Worm (Caenorhabditis elegans) whole organism, L1 larva: ENCODE data around the gene Y60A9.1.

Experiments used
- C16A3.4 ChIP-seq: fragments of 150-350 bp; optimal IDR thresholded peaks from 2 replicates; lab custom pipeline; 2014; ENCODE audit warnings: missing biosample characterization, missing genetic modification characterization
- aha-1 ChIP-seq: fragments of 150-350 bp; optimal IDR thresholded peaks from 2 replicates; lab custom pipeline; 2014; ENCODE audit warnings: missing biosample characterization, missing genetic modification characterization
- alr-1 ChIP-seq: fragments of 200-800 bp; sonication (Bioruptor generic); optimal IDR thresholded peaks from 2 replicates; lab custom pipeline; 2018; ENCODE audit warnings: borderline replicate concordance, mild to moderate bottlenecking, missing genetic modification characterization, missing compliant biosample characterization
- aly-2 ChIP-seq: fragments of 150-350 bp; optimal IDR thresholded peaks from 2 replicates; lab custom pipeline; 2014; ENCODE audit warnings: missing biosample characterization, missing genetic modification characterization
- ceh-63 ChIP-seq: fragments of 200-800 bp; sonication (Bioruptor generic); optimal IDR thresholded peaks from 2 replicates; lab custom pipeline; 2018; ENCODE audit warnings: mild to moderate bottlenecking, missing genetic modification characterization, missing compliant biosample characterization
- ceh-8 ChIP-seq: fragments of 200-800 bp; sonication (Bioruptor generic); optimal IDR thresholded peaks from 2 replicates; lab custom pipeline; 2018; ENCODE audit warnings: mild to moderate bottlenecking, missing genetic modification characterization, moderate library complexity, missing compliant biosample characterization
- ceh-82 ChIP-seq, 3 experiments: fragments of 150-350 bp in 1 of 3; sonication (generic microtip) in 2 of 3; optimal IDR thresholded peaks; 2 replicates each; lab custom pipeline; 2014 to 2017; ENCODE audit warnings: missing biosample characterization in 3 of 3, missing genetic modification characterization in 3 of 3
- ceh-88 ChIP-seq: fragments of 200-800 bp; sonication (Bioruptor generic); IDR thresholded peaks from 2 replicates; pipeline ENCODE4 v1.3.6; 2022; ENCODE audit warnings: missing genetic modification characterization, missing compliant biosample characterization
- ceh-90 ChIP-seq: sonication (generic microtip); optimal IDR thresholded peaks from 2 replicates; lab custom pipeline; 2016; ENCODE audit warnings: missing genetic modification characterization, missing compliant biosample characterization
- ces-1 ChIP-seq: fragments of 150-350 bp; optimal IDR thresholded peaks from 2 replicates; lab custom pipeline; 2014; ENCODE audit warnings: missing biosample characterization, missing genetic modification reagents, missing genetic modification characterization
- dpl-1 ChIP-seq, 3 experiments: fragments of 150-350 bp in 2 of 3; sonication (generic microtip) in 1 of 3; optimal IDR thresholded peaks; 2 replicates each; lab custom pipeline; 2014 to 2017; ENCODE audit warnings: missing biosample characterization in 3 of 3, missing genetic modification characterization in 3 of 3, missing genetic modification reagents in 3 of 3
- efl-3 ChIP-seq: fragments of 200-800 bp; sonication (Bioruptor generic); optimal IDR thresholded peaks from 2 replicates; lab custom pipeline; 2018; ENCODE audit warnings: mild to moderate bottlenecking, missing genetic modification characterization, missing compliant biosample characterization
- egl-27 ChIP-seq, 2 experiments: fragments of 150-350 bp in 1 of 2; sonication (generic microtip); optimal IDR thresholded peaks; 3 replicates each; lab custom pipeline; 2017 to 2018; ENCODE audit warnings: missing biosample characterization in 2 of 2, missing genetic modification characterization in 2 of 2, missing genetic modification reagents in 2 of 2
- elt-2 ChIP-seq: sonication (generic microtip); optimal IDR thresholded peaks from 2 replicates; lab custom pipeline; 2016; ENCODE audit warnings: missing genetic modification characterization, mild to moderate bottlenecking, inconsistent platforms, missing compliant biosample characterization, missing genetic modification reagents
- fkh-10 ChIP-seq: sonication (generic microtip); optimal IDR thresholded peaks from 2 replicates; lab custom pipeline; 2017; ENCODE audit warnings: missing biosample characterization, missing genetic modification reagents, missing genetic modification characterization
- fkh-4 ChIP-seq: sonication (generic microtip); optimal IDR thresholded peaks from 2 replicates; lab custom pipeline; 2016; ENCODE audit warnings: missing compliant biosample characterization, missing genetic modification characterization, borderline replicate concordance
- hlh-4 ChIP-seq: sonication (generic microtip); optimal IDR thresholded peaks from 2 replicates; lab custom pipeline; 2016; ENCODE audit warnings: mild to moderate bottlenecking, missing genetic modification characterization, missing compliant biosample characterization
- jun-1 ChIP-seq: fragments of 150-350 bp; optimal IDR thresholded peaks from 2 replicates; lab custom pipeline; 2014; ENCODE audit warnings: missing biosample characterization, missing genetic modification reagents, missing genetic modification characterization
- lin-13 ChIP-seq: fragments of 150-350 bp; optimal IDR thresholded peaks from 2 replicates; lab custom pipeline; 2014; ENCODE audit warnings: missing biosample characterization, missing genetic modification reagents, missing genetic modification characterization
- lin-15B ChIP-seq: fragments of 150-350 bp; sonication (generic microtip); optimal IDR thresholded peaks from 3 replicates; lab custom pipeline; 2014; ENCODE audit warnings: missing biosample characterization, missing genetic modification characterization
- mab-9 ChIP-seq: fragments of 200-800 bp; sonication (Bioruptor generic); IDR thresholded peaks from 2 replicates; pipeline ENCODE4 v1.3.6; 2022; ENCODE audit warnings: missing genetic modification reagents, missing genetic modification characterization, missing compliant biosample characterization
- mdl-1 ChIP-seq, 2 experiments: fragments of 150-350 bp; optimal IDR thresholded peaks; 2 replicates each; lab custom pipeline; 2014 to 2017; ENCODE audit warnings: missing biosample characterization in 2 of 2, missing genetic modification characterization in 2 of 2, inconsistent platforms in 1 of 2
- mep-1 ChIP-seq: fragments of 150-350 bp; optimal IDR thresholded peaks from 2 replicates; lab custom pipeline; 2014; ENCODE audit warnings: missing biosample characterization, missing genetic modification characterization
- nhr-19 ChIP-seq: fragments of 200-800 bp; sonication (Bioruptor generic); conservative IDR thresholded peaks from 2 replicates; pipeline ENCODE4 v1.3.6; 2022; ENCODE audit warnings: missing genetic modification characterization, missing compliant biosample characterization
- nhr-20 ChIP-seq: sonication (generic microtip); optimal IDR thresholded peaks from 2 replicates; lab custom pipeline; 2016; ENCODE audit warnings: mild to moderate bottlenecking, missing genetic modification characterization, missing compliant biosample characterization
- nhr-237 ChIP-seq: fragments of 150-350 bp; optimal IDR thresholded peaks from 2 replicates; lab custom pipeline; 2014; ENCODE audit warnings: missing biosample characterization, missing genetic modification characterization
- nhr-76 ChIP-seq: sonication (generic microtip); optimal IDR thresholded peaks from 2 replicates; lab custom pipeline; 2017; ENCODE audit warnings: missing biosample characterization, missing genetic modification characterization
- nhr-77 ChIP-seq: fragments of 150-350 bp; optimal IDR thresholded peaks from 2 replicates; lab custom pipeline; 2014; ENCODE audit warnings: missing biosample characterization, missing genetic modification characterization
- nhr-90 ChIP-seq: sonication (generic microtip); optimal IDR thresholded peaks from 2 replicates; lab custom pipeline; 2016; ENCODE audit warnings: mild to moderate bottlenecking, missing genetic modification characterization, missing compliant biosample characterization; ENCODE audit not compliant: poor library complexity
- pqm-1 ChIP-seq: sonication (generic microtip); optimal IDR thresholded peaks from 3 replicates; lab custom pipeline; 2017; ENCODE audit warnings: missing biosample characterization, missing genetic modification characterization
- skn-1 ChIP-seq: fragments of 150-350 bp; optimal IDR thresholded peaks from 2 replicates; lab custom pipeline; 2014; ENCODE audit warnings: missing biosample characterization, missing genetic modification characterization
- snu-23 ChIP-seq: sonication (generic microtip); optimal IDR thresholded peaks from 2 replicates; lab custom pipeline; 2016; ENCODE audit warnings: missing genetic modification characterization, missing compliant biosample characterization
- swsn-7 ChIP-seq: sonication (generic microtip); optimal IDR thresholded peaks from 2 replicates; lab custom pipeline; 2016; ENCODE audit warnings: missing genetic modification characterization, missing compliant biosample characterization
- tlp-1 ChIP-seq: fragments of 150-350 bp; optimal IDR thresholded peaks from 2 replicates; lab custom pipeline; 2014; ENCODE audit warnings: missing biosample characterization, missing genetic modification characterization
- unc-30 ChIP-seq: sonication (generic microtip); optimal IDR thresholded peaks from 2 replicates; lab custom pipeline; 2017; ENCODE audit warnings: missing biosample characterization, missing genetic modification characterization
- unc-86 ChIP-seq: sonication (generic microtip); optimal IDR thresholded peaks from 2 replicates; lab custom pipeline; 2016; ENCODE audit warnings: missing genetic modification characterization, missing compliant biosample characterization
- vab-15 ChIP-seq: sonication (generic microtip); optimal IDR thresholded peaks from 2 replicates; lab custom pipeline; 2017; ENCODE audit warnings: missing genotype, mild to moderate bottlenecking, missing genetic modification characterization, missing compliant biosample characterization
- xbp-1 ChIP-seq: sonication (generic microtip); optimal IDR thresholded peaks from 2 replicates; lab custom pipeline; 2016; ENCODE audit warnings: missing genetic modification characterization, missing compliant biosample characterization
- zag-1 ChIP-seq: fragments of 150-350 bp; optimal IDR thresholded peaks from 2 replicates; lab custom pipeline; 2014; ENCODE audit warnings: missing biosample characterization, missing genetic modification characterization
- ztf-11 ChIP-seq, 2 experiments: sonication (generic microtip); optimal IDR thresholded peaks; 2 replicates each; lab custom pipeline; 2016 to 2017; ENCODE audit warnings: missing genetic modification characterization in 2 of 2, missing biosample characterization in 1 of 2, missing compliant biosample characterization in 1 of 2

Y60A9.1 gene

ce11 chrX:14421529-14421982, 26.4 kb upstream of the Y60A9.1 start, which contains the start of gene F23D12.2 (continued):
- no peak for TF ChIP-seq efl-3 (GFP tag; lab: Kevin White, UChicago)

ce11 chrX:14415641-14416040, 20.5 kb upstream of the Y60A9.1 start, which contains the start of gene F23D12.10:
F23D12.10 (minus strand) TSS chrX:14415741.
- no peak for TF ChIP-seq swsn-7 (tag; lab: Kevin White, UChicago)
- no peak for TF ChIP-seq nhr-76 (tag; lab: Kevin White, UChicago)
- TF ChIP-seq jun-1 (tag; lab: Kevin White, UChicago), result no peak
- TF ChIP-seq aly-2, result no peak
- no peak for TF ChIP-seq dpl-1 (GFP tag; optimal IDR thresholded peaks at IDR 0.05; lab: Kevin White, UChicago)
- no peak for TF ChIP-seq nhr-90 (tag; lab: Kevin White, UChicago)
- TF ChIP-seq tlp-1, result no peak
- no peak for TF ChIP-seq nhr-20 (tag; lab: Kevin White, UChicago)
- no peak for TF ChIP-seq fkh-4
- TF ChIP-seq elt-2, result no peak
- no peak for TF ChIP-seq xbp-1 (tag; lab: Kevin White, UChicago)
- TF ChIP-seq snu-23 (GFP tag; lab: Kevin White, UChicago), result no peak
- no peak for TF ChIP-seq aha-1 (tag; lab: Kevin White, UChicago)
- TF ChIP-seq ces-1 (GFP tag; lab: Kevin White, UChicago), result no peak
- no peak for TF ChIP-seq ceh-63 (GFP tag; lab: Kevin White, UChicago)
- no peak for TF ChIP-seq egl-27 (tag; optimal IDR thresholded peaks at IDR 0.05; lab: Kevin White, UChicago)

- TF ChIP-seq ceh-8, result no peak
- TF ChIP-seq lin-13, result no peak
- TF ChIP-seq unc-86 (tag; lab: Kevin White, UChicago), result no peak
- TF ChIP-seq swsn-7 (tag; lab: Kevin White, UChicago), result no peak
- TF ChIP-seq pqm-1 (tag; lab: Kevin White, UChicago), result no peak
- TF ChIP-seq ztf-11 (tag; optimal IDR thresholded peaks at IDR 0.05; lab: Kevin White, UChicago), result no peak
- TF ChIP-seq nhr-237, result no peak
- TF ChIP-seq ceh-63 (GFP tag; lab: Kevin White, UChicago), result no peak
- no peak for TF ChIP-seq C16A3.4 (tag; lab: Kevin White, UChicago)
- TF ChIP-seq nhr-76 (tag; lab: Kevin White, UChicago), result no peak
- TF ChIP-seq unc-30, result no peak
- TF ChIP-seq zag-1 (tag; lab: Kevin White, UChicago), result no peak
- no peak for TF ChIP-seq xbp-1 (tag; lab: Kevin White, UChicago)
These were observed 17.6 kb upstream of the Y60A9.1 start, which contains the start of gene fbxa-179 for ce11 chrX:14412774-14413173. fbxa-179 (minus strand) TSS chrX:14412874.

ce11 chrX:14405817-14406216, 10.7 kb upstream of the Y60A9.1 start, which contains the start of gene frpr-17:
frpr-17 (plus strand) TSS chrX:14406117.
- no peak for TF ChIP-seq hlh-4 (tag; lab: Kevin White, UChicago)
- TF ChIP-seq alr-1, result no peak
- no peak for TF ChIP-seq ceh-90 (tag; lab: Kevin White, UChicago)
- no peak for TF ChIP-seq fkh-10 (GFP tag; lab: Kevin White, UChicago)
- no peak for TF ChIP-seq mab-9 (GFP tag; lab: Robert Waterston, UW)
- no peak for TF ChIP-seq skn-1
- no peak for TF ChIP-seq mdl-1 (tag; optimal IDR thresholded peaks at IDR 0.05; lab: Kevin White, UChicago)
- TF ChIP-seq nhr-77, result no peak
- TF ChIP-seq lin-15B (tag; lab: Kevin White, UChicago), result no peak
- no peak for TF ChIP-seq nhr-76 (tag; lab: Kevin White, UChicago)
- TF ChIP-seq nhr-19 (GFP tag; lab: Robert Waterston, UW), result no peak
- no peak for TF ChIP-seq vab-15 (tag; lab: Kevin White, UChicago)
- TF ChIP-seq ceh-82 (tag; optimal IDR thresholded peaks at IDR 0.05; lab: Kevin White, UChicago), result no peak
- no peak for TF ChIP-seq fkh-4
- TF ChIP-seq mep-1 (tag; lab: Kevin White, UChicago), result no peak
- no peak for TF ChIP-seq aly-2
- TF ChIP-seq nhr-20 (tag; lab: Kevin White, UChicago), result no peak
- no peak for TF ChIP-seq ceh-88 (GFP tag; lab: Robert Waterston, UW)
- TF ChIP-seq, all 84 proteins: peak for 0
